Fruit fly (Drosophila melanogaster): ENCODE results near the gene Obp99d.
A peak's percentile ranks its signal among the peaks of the same experiment; 100 is the strongest.

Gene Obp99d

dm6 chr3R:29715277-29715676 lies 972 bp downstream of the Obp99d start, which contains the start of gene Dup99B:
Gene Dup99B, minus strand, starts transcription at chr3R:29715377.
- TF ChIP-seq Dll (optimal IDR thresholded peaks at IDR 0.05): no peak
- no peak for TF ChIP-seq EcR (GFP tag; optimal IDR thresholded peaks at IDR 0.05)
- TF ChIP-seq CG8478 (optimal IDR thresholded peaks at IDR 0.05): no peak
- TF ChIP-seq usp (GFP tag; optimal IDR thresholded peaks at IDR 0.05): no peak
- no peak for TF ChIP-seq pan (optimal IDR thresholded peaks at IDR 0.05)
- no peak for TF ChIP-seq psq (optimal IDR thresholded peaks at IDR 0.05)

dm6 chr3R:29716043-29716781 lies 1.9 kb downstream of the Obp99d start:
- TF ChIP-seq usp (GFP tag; optimal IDR thresholded peaks at IDR 0.05) (no peak), CG8478 (optimal IDR thresholded peaks at IDR 0.05) (no peak), pan (optimal IDR thresholded peaks at IDR 0.05) (no peak), EcR (GFP tag; optimal IDR thresholded peaks at IDR 0.05) (no peak), psq (optimal IDR thresholded peaks at IDR 0.05) (no peak), Dll (optimal IDR thresholded peaks at IDR 0.05) (no peak)

- TF ChIP-seq EcR (GFP tag; optimal IDR thresholded peaks at IDR 0.05) (no peak), usp (GFP tag; optimal IDR thresholded peaks at IDR 0.05) (no peak), Dll (optimal IDR thresholded peaks at IDR 0.05) (no peak), CG8478 (optimal IDR thresholded peaks at IDR 0.05) (no peak), psq (optimal IDR thresholded peaks at IDR 0.05) (no peak), pan (optimal IDR thresholded peaks at IDR 0.05) (no peak)
These were observed 2.5 kb downstream of the Obp99d start, which contains the start of gene Obp99b for dm6 chr3R:29716782-29717317. Gene Obp99b, minus strand, starts transcription at chr3R:29716896.

- no peak for TF ChIP-seq usp (GFP tag; optimal IDR thresholded peaks at IDR 0.05)
- no peak for TF ChIP-seq psq (optimal IDR thresholded peaks at IDR 0.05)
- TF ChIP-seq CG8478 (optimal IDR thresholded peaks at IDR 0.05): no peak
- TF ChIP-seq EcR (GFP tag; optimal IDR thresholded peaks at IDR 0.05): no peak
- TF ChIP-seq Dll (optimal IDR thresholded peaks at IDR 0.05): no peak
- TF ChIP-seq pan (optimal IDR thresholded peaks at IDR 0.05): no peak
These were observed 3.2 kb downstream of the Obp99d start for dm6 chr3R:29717519-29717918.

dm6 chr3R:29718363-29718762 lies 4.1 kb downstream of the Obp99d start, which contains the start of gene CG15506:
Gene CG15506, plus strand, starts transcription at chr3R:29718663.
- no peak for TF ChIP-seq usp (GFP tag; optimal IDR thresholded peaks at IDR 0.05)
- TF ChIP-seq psq (optimal IDR thresholded peaks at IDR 0.05): no peak

- no peak for TF ChIP-seq Dll (optimal IDR thresholded peaks at IDR 0.05)
- no peak for TF ChIP-seq psq (optimal IDR thresholded peaks at IDR 0.05)
- no peak for TF ChIP-seq EcR (GFP tag; optimal IDR thresholded peaks at IDR 0.05)
- no peak for TF ChIP-seq pan (optimal IDR thresholded peaks at IDR 0.05)
- TF ChIP-seq usp (GFP tag; optimal IDR thresholded peaks at IDR 0.05): no peak
- TF ChIP-seq CG8478 (optimal IDR thresholded peaks at IDR 0.05): no peak
These were observed 7.9 kb downstream of the Obp99d start, which contains the start of gene CG34296 for dm6 chr3R:29722238-29722637. Gene CG34296, plus strand, starts transcription at chr3R:29722538.

- TF ChIP-seq usp (GFP tag; optimal IDR thresholded peaks at IDR 0.05) (no peak), pan (optimal IDR thresholded peaks at IDR 0.05) (no peak), CG8478 (optimal IDR thresholded peaks at IDR 0.05) (no peak), psq (optimal IDR thresholded peaks at IDR 0.05) (no peak), Dll (optimal IDR thresholded peaks at IDR 0.05) (no peak), EcR (GFP tag; optimal IDR thresholded peaks at IDR 0.05) (no peak)
These were observed 8.8 kb downstream of the Obp99d start, which contains the start of gene Pcd for dm6 chr3R:29723048-29723656. Gene Pcd, plus strand, starts transcription at chr3R:29723163.

dm6 chr3R:29724745-29725144 lies 10.4 kb downstream of the Obp99d start, which contains the start of the genes Naa40 and CG18731:
Gene Naa40, minus strand, starts transcription at chr3R:29724950.
Gene CG18731, plus strand, starts transcription at chr3R:29725027.
- TF ChIP-seq pan (optimal IDR thresholded peaks at IDR 0.05) (no peak), CG8478 (optimal IDR thresholded peaks at IDR 0.05) (no peak), usp (GFP tag; optimal IDR thresholded peaks at IDR 0.05) (no peak), psq (optimal IDR thresholded peaks at IDR 0.05) (no peak), Dll (optimal IDR thresholded peaks at IDR 0.05) (no peak), EcR (GFP tag; optimal IDR thresholded peaks at IDR 0.05) (no peak)

dm6 chr3R:29725577-29726240 lies 11.4 kb downstream of the Obp99d start, which contains the start of gene Kul:
Gene Kul, plus strand, starts transcription at chr3R:29725830.
- TF ChIP-seq usp (GFP tag; optimal IDR thresholded peaks at IDR 0.05): no peak
- TF ChIP-seq Dll (optimal IDR thresholded peaks at IDR 0.05): no peak
- TF ChIP-seq psq (optimal IDR thresholded peaks at IDR 0.05): no peak
- TF ChIP-seq EcR (GFP tag; optimal IDR thresholded peaks at IDR 0.05): no peak
- TF ChIP-seq pan (optimal IDR thresholded peaks at IDR 0.05): no peak
- TF ChIP-seq CG8478 (optimal IDR thresholded peaks at IDR 0.05): no peak

dm6 chr3R:29726277-29726676 lies 12.0 kb downstream of the Obp99d start:
- TF ChIP-seq pan (optimal IDR thresholded peaks at IDR 0.05) (no peak), Dll (optimal IDR thresholded peaks at IDR 0.05) (peak; percentile 52), EcR (GFP tag; optimal IDR thresholded peaks at IDR 0.05) (no peak), usp (GFP tag; optimal IDR thresholded peaks at IDR 0.05) (no peak)

- TF ChIP-seq pan (optimal IDR thresholded peaks at IDR 0.05) (no peak), CG8478 (optimal IDR thresholded peaks at IDR 0.05) (no peak), EcR (GFP tag; optimal IDR thresholded peaks at IDR 0.05) (no peak), psq (optimal IDR thresholded peaks at IDR 0.05) (no peak), usp (GFP tag; optimal IDR thresholded peaks at IDR 0.05) (no peak), Dll (optimal IDR thresholded peaks at IDR 0.05) (no peak)
These were observed 22.4 kb downstream of the Obp99d start, which contains the start of the genes CG7601 and CIA30 for dm6 chr3R:29736678-29737093. Gene CG7601, minus strand, starts transcription at chr3R:29736745. Gene CIA30, plus strand, starts transcription at chr3R:29736965.

All from whole organism.